Fruit fly (Drosophila melanogaster) whole organism, embryonic: ENCODE data around the gene rut.

Source experiments
- Awh ChIP-seq: fragments of 200-800 bp; sonication (Bioruptor generic); IDR thresholded peaks from 2 replicates; pipeline ENCODE4, ENCODE4 v1.3.6; 2022; ENCODE audit warnings: missing biosample characterization, missing genetic modification characterization
- B-H1 ChIP-seq: fragments of 200-800 bp; sonication (Bioruptor generic); IDR thresholded peaks from 3 replicates; pipeline ENCODE4 v1.3.6; 2022; ENCODE audit warnings: missing biosample characterization, missing genetic modification characterization
- CG10366 ChIP-seq: fragments of 200-800 bp; sonication (Bioruptor generic); IDR thresholded peaks from 2 replicates; pipeline ENCODE4 v1.3.6; 2022; ENCODE audit warnings: missing biosample characterization, missing genetic modification characterization
- CG12071 ChIP-seq: fragments of 200-800 bp; sonication (Bioruptor generic); optimal IDR thresholded peaks from 3 replicates; lab custom pipeline; 2018; ENCODE audit warnings: missing biosample characterization, mild to moderate bottlenecking, missing genetic modification characterization
- CG12155 ChIP-seq: fragments of 200-800 bp; sonication (Bioruptor generic); optimal IDR thresholded peaks from 3 replicates; lab custom pipeline; 2016; ENCODE audit warnings: missing biosample characterization, missing genetic modification characterization
- CG12236 ChIP-seq: fragments of 200-800 bp; sonication (Bioruptor generic); optimal IDR thresholded peaks from 2 replicates; lab custom pipeline; 2016; ENCODE audit warnings: missing biosample characterization, missing genetic modification characterization
- CG13424 ChIP-seq: fragments of 200-800 bp; sonication (Bioruptor generic); optimal IDR thresholded peaks from 2 replicates; lab custom pipeline; 2019; ENCODE audit warnings: missing biosample characterization, mild to moderate bottlenecking, missing genetic modification characterization, moderate library complexity
- CG14014 ChIP-seq: fragments of 200-800 bp; sonication (Bioruptor generic); IDR thresholded peaks from 2 replicates; pipeline ENCODE4 v1.3.6; 2022; ENCODE audit warnings: missing biosample characterization, missing genetic modification characterization
- CG14050 ChIP-seq: fragments of 200-800 bp; sonication (Bioruptor generic); IDR thresholded peaks from 3 replicates; pipeline ENCODE4 v1.3.6; 2022; ENCODE audit warnings: missing biosample characterization, missing genetic modification characterization
- CG16779 ChIP-seq: fragments of 200-800 bp; sonication (Bioruptor generic); IDR thresholded peaks from 2 replicates; pipeline ENCODE4 v1.3.6; 2022; ENCODE audit warnings: missing biosample characterization, missing genetic modification characterization
- CG16813 ChIP-seq: fragments of 200-800 bp; sonication (Bioruptor generic); IDR thresholded peaks from 3 replicates; pipeline ENCODE4 v1.3.6; 2022; ENCODE audit warnings: missing biosample characterization, missing genetic modification characterization; ENCODE audit not compliant: partially characterized antibody
- CG17568 ChIP-seq: fragments of 200-800 bp; sonication (Bioruptor generic); optimal IDR thresholded peaks from 2 replicates; lab custom pipeline; 2018; ENCODE audit warnings: missing biosample characterization, mild to moderate bottlenecking, missing genetic modification characterization, moderate library complexity
- CG18476 ChIP-seq: fragments of 200-800 bp; sonication (Bioruptor generic); optimal IDR thresholded peaks from 2 replicates; lab custom pipeline; 2016; ENCODE audit warnings: missing biosample characterization, mild to moderate bottlenecking, missing genetic modification characterization
- CG2120 ChIP-seq: fragments of 200-800 bp; sonication (Bioruptor generic); optimal IDR thresholded peaks from 3 replicates; lab custom pipeline; 2016; ENCODE audit warnings: missing biosample characterization, missing genetic modification characterization
- CG2712 ChIP-seq: fragments of 200-800 bp; optimal IDR thresholded peaks from 3 replicates; lab custom pipeline; 2019; ENCODE audit warnings: missing biosample characterization, mild to moderate bottlenecking, missing genetic modification characterization, moderate library complexity
- CG2875 ChIP-seq: fragments of 200-800 bp; sonication (Bioruptor generic); optimal IDR thresholded peaks from 2 replicates; lab custom pipeline; 2017; ENCODE audit warnings: missing biosample characterization, mild to moderate bottlenecking, missing genetic modification characterization, missing genetic modification reagents
- CG2889 ChIP-seq: fragments of 200-800 bp; sonication (Bioruptor generic); IDR thresholded peaks from 3 replicates; pipeline ENCODE4 v1.3.6; 2022; ENCODE audit warnings: missing biosample characterization, missing genetic modification characterization
- CG30431 ChIP-seq: fragments of 200-800 bp; sonication (Bioruptor generic); optimal IDR thresholded peaks from 2 replicates; lab custom pipeline; 2017; ENCODE audit warnings: missing biosample characterization, missing genetic modification characterization
- CG31365 ChIP-seq: fragments of 200-800 bp; sonication (Bioruptor generic); optimal IDR thresholded peaks from 2 replicates; lab custom pipeline; 2018; ENCODE audit warnings: missing biosample characterization, mild to moderate bottlenecking, missing genetic modification characterization
- CG4854 ChIP-seq: fragments of 200-800 bp; sonication (Bioruptor generic); optimal IDR thresholded peaks from 2 replicates; lab custom pipeline; 2016; ENCODE audit warnings: missing biosample characterization, missing genetic modification characterization, inconsistent platforms
- CG7372 ChIP-seq: fragments of 200-800 bp; sonication (Bioruptor generic); IDR thresholded peaks from 2 replicates; pipeline ENCODE4 v1.3.6; 2022; ENCODE audit warnings: missing biosample characterization, missing genetic modification characterization
- CG8359 ChIP-seq: fragments of 200-800 bp; sonication (Bioruptor generic); optimal IDR thresholded peaks from 2 replicates; lab custom pipeline; 2017; ENCODE audit warnings: missing biosample characterization, mild to moderate bottlenecking, missing genetic modification characterization, borderline replicate concordance
- CG8388 ChIP-seq: fragments of 200-800 bp; sonication (Bioruptor generic); optimal IDR thresholded peaks from 2 replicates; lab custom pipeline; 2019; ENCODE audit warnings: missing biosample characterization, mild to moderate bottlenecking, missing genetic modification characterization, moderate library complexity
- CG8944 ChIP-seq: fragments of 200-800 bp; sonication (Bioruptor generic); optimal IDR thresholded peaks from 3 replicates; lab custom pipeline; 2016; ENCODE audit warnings: missing biosample characterization, missing genetic modification characterization
- CG9876 ChIP-seq: fragments of 200-800 bp; sonication (Bioruptor generic); optimal IDR thresholded peaks from 2 replicates; lab custom pipeline; 2016; ENCODE audit warnings: missing biosample characterization, missing genetic modification characterization
- Dip3 ChIP-seq: fragments of 200-800 bp; sonication (Bioruptor generic); optimal IDR thresholded peaks from 3 replicates; lab custom pipeline; 2016; ENCODE audit warnings: missing biosample characterization, missing genetic modification characterization
- Doc2 ChIP-seq: fragments of 200-800 bp; sonication (Bioruptor generic); IDR thresholded peaks from 2 replicates; pipeline ENCODE4 v1.3.6; 2022; ENCODE audit warnings: missing biosample characterization, missing genetic modification characterization
- E2f1 ChIP-seq: fragments of 200-800 bp; sonication (Bioruptor generic); IDR thresholded peaks from 2 replicates; pipeline ENCODE4 v1.3.6; 2022; ENCODE audit warnings: missing biosample characterization, missing genetic modification characterization
- HmgD ChIP-seq: fragments of 200-800 bp; sonication (Bioruptor generic); optimal IDR thresholded peaks from 3 replicates; lab custom pipeline; 2016; ENCODE audit warnings: missing biosample characterization, missing genetic modification characterization
- Mes4 ChIP-seq: fragments of 200-800 bp; sonication (Bioruptor generic); optimal IDR thresholded peaks from 2 replicates; lab custom pipeline; 2016; ENCODE audit warnings: missing biosample characterization, missing genetic modification characterization
- NfI ChIP-seq: fragments of 200-800 bp; sonication (Bioruptor generic); optimal IDR thresholded peaks from 3 replicates; lab custom pipeline; 2018; ENCODE audit warnings: missing biosample characterization, mild to moderate bottlenecking, missing genetic modification characterization, moderate library complexity
- Poxn ChIP-seq: fragments of 200-800 bp; sonication (Bioruptor generic); IDR thresholded peaks from 2 replicates; pipeline ENCODE4 v1.3.6; 2022; ENCODE audit warnings: missing biosample characterization, missing genetic modification characterization
- Scr ChIP-seq: fragments of 200-800 bp; sonication (Bioruptor generic); IDR thresholded peaks from 2 replicates; pipeline ENCODE4 v1.3.6; 2022; ENCODE audit warnings: missing biosample characterization, missing genetic modification characterization; ENCODE audit not compliant: partially characterized antibody
- bsh ChIP-seq, 2 experiments: fragments of 200-800 bp; sonication (Bioruptor generic); optimal IDR thresholded peaks; 2 replicates each; lab custom pipeline; 2017 to 2018; ENCODE audit warnings: mild to moderate bottlenecking in 2 of 2, missing biosample characterization in 2 of 2, missing genetic modification characterization in 2 of 2, moderate library complexity in 1 of 2
- dati ChIP-seq: fragments of 200-800 bp; sonication (Bioruptor generic); IDR thresholded peaks from 2 replicates; pipeline ENCODE4 v1.3.6; 2022; ENCODE audit warnings: missing biosample characterization, missing genetic modification characterization
- dpn ChIP-seq, 2 experiments: fragments of 200-800 bp; sonication (Bioruptor generic); optimal IDR thresholded peaks; 3 replicates each; lab custom pipeline; 2016; ENCODE audit warnings: missing biosample characterization in 2 of 2, missing genetic modification characterization in 2 of 2
- ems ChIP-seq: fragments of 200-800 bp; sonication (Bioruptor generic); optimal IDR thresholded peaks from 3 replicates; lab custom pipeline; 2016; ENCODE audit warnings: missing biosample characterization, missing genetic modification characterization
- gt ChIP-seq: fragments of 200-800 bp; sonication (Bioruptor generic); IDR thresholded peaks from 2 replicates; pipeline ENCODE4 v1.3.6; 2022; ENCODE audit warnings: missing biosample characterization, missing genetic modification characterization
- hb ChIP-seq: fragments of 200-800 bp; sonication (Bioruptor generic); IDR thresholded peaks from 3 replicates; pipeline ENCODE4 v1.3.6; 2022; ENCODE audit warnings: missing biosample characterization, missing genetic modification characterization; ENCODE audit not compliant: partially characterized antibody
- inv ChIP-seq: fragments of 200-800 bp; sonication (Bioruptor generic); IDR thresholded peaks from 2 replicates; pipeline ENCODE4 v1.3.6; 2022; ENCODE audit warnings: missing biosample characterization, missing genetic modification characterization; ENCODE audit not compliant: partially characterized antibody
- lbe ChIP-seq: fragments of 200-800 bp; sonication (Bioruptor generic); optimal IDR thresholded peaks from 2 replicates; lab custom pipeline; 2016; ENCODE audit warnings: missing biosample characterization, mild to moderate bottlenecking, missing genetic modification characterization
- maf-S ChIP-seq: fragments of 200-800 bp; sonication (Bioruptor generic); optimal IDR thresholded peaks from 2 replicates; lab custom pipeline; 2016; ENCODE audit warnings: missing biosample characterization, missing genetic modification characterization
- seq ChIP-seq: fragments of 200-800 bp; sonication (Bioruptor generic); IDR thresholded peaks from 2 replicates; pipeline ENCODE4 v1.3.6; 2022; ENCODE audit warnings: missing biosample characterization, missing genetic modification characterization
- sima ChIP-seq: fragments of 200-800 bp; sonication (Bioruptor generic); optimal IDR thresholded peaks from 2 replicates; lab custom pipeline; 2016; ENCODE audit warnings: missing biosample characterization, missing genetic modification characterization
- tap ChIP-seq: fragments of 200-800 bp; optimal IDR thresholded peaks from 3 replicates; lab custom pipeline; 2019; ENCODE audit warnings: missing biosample characterization, mild to moderate bottlenecking, missing genetic modification characterization, moderate library complexity
- tin ChIP-seq: fragments of 200-800 bp; sonication (Bioruptor generic); optimal IDR thresholded peaks from 3 replicates; lab custom pipeline; 2016; ENCODE audit warnings: missing biosample characterization, missing genetic modification characterization
- tll ChIP-seq, 2 experiments: fragments of 200-800 bp in 1 of 2; fragments of >200 bp in 1 of 2; sonication (Bioruptor generic) in 1 of 2; optimal IDR thresholded peaks; 2 replicates each; lab custom pipeline; 2017 to 2019; ENCODE audit warnings: missing biosample characterization in 2 of 2, missing genetic modification characterization in 2 of 2, mild to moderate bottlenecking in 1 of 2, moderate library complexity in 1 of 2
- vnd ChIP-seq: fragments of 200-800 bp; sonication (Bioruptor generic); IDR thresholded peaks from 3 replicates; pipeline ENCODE4 v1.3.6; 2022; ENCODE audit warnings: missing biosample characterization, missing genetic modification characterization; ENCODE audit not compliant: partially characterized antibody
- wdn ChIP-seq: fragments of 200-800 bp; sonication (Bioruptor generic); IDR thresholded peaks from 2 replicates; pipeline ENCODE4 v1.3.6; 2022; ENCODE audit warnings: missing biosample characterization, missing genetic modification characterization
- z ChIP-seq: fragments of 200-800 bp; sonication (Bioruptor generic); IDR thresholded peaks from 3 replicates; pipeline ENCODE4 v1.3.6; 2022; ENCODE audit warnings: missing biosample characterization, missing genetic modification characterization

rut gene

DNA sequence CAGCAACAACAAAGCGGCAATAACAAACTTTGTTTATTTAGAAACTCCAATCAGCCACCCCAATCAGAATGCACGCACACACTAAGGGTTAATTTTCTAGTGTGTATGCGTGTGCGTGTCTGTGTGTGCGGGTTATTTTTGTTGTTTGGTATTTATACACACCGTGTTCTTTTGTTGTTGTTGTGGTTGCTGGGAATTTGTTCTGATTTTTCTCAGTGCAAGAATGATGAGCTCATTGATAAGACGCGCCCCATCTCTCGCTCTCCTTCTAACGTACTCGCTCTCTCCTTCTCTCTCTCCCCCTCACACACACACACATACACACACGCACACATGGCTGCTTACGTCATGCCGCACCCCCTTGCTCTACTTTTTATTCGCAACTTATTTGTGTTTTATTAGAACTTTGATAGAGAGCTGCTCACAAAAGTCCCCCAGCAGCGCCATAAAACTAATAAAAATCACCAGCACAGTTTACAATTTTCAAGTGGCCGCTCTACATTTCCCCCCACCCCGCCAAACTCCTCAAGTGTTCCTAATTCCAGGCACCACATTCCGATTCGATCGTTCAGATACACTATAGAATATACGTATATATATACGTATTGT lies 14.0 kb upstream of the rut start (continued):
- TF ChIP-seq bsh (GFP tag; optimal IDR thresholded peaks at IDR 0.05; lab: Kevin White, UChicago) (peak in 1 of 2 experiments; percentile 12), vnd (GFP tag; lab: Robert Waterston, UW) (0 out of 3 replicates have a peak, but pooled peaks have one; percentile 16), CG17568 (GFP tag; lab: Kevin White, UChicago) (no peak), B-H1 (no peak), CG16779 (GFP tag; lab: Robert Waterston, UW) (0 out of 2 replicates have a peak, but pooled peaks have one; percentile 53), dati (GFP tag; lab: Robert Waterston, UW) (no peak), Dip3 (GFP tag; lab: Kevin White, UChicago) (peak; percentile 28), Doc2 (no peak), CG8944 (peak; percentile 49), CG12155 (GFP tag; lab: Kevin White, UChicago) (peak; percentile 33), CG4854 (GFP tag; lab: Kevin White, UChicago) (no peak), CG12236 (no peak), CG14014 (GFP tag; lab: Robert Waterston, UW) (peak; percentile 47; the same call in 1 of the 2 replicates), Poxn (GFP tag; lab: Robert Waterston, UW) (no peak), CG7372 (GFP tag; lab: Robert Waterston, UW) (peak; percentile 52; the same call in 1 of the 2 replicates), HmgD (peak; percentile 43), Scr (GFP tag; lab: Robert Waterston, UW) (no peak), CG18476 (GFP tag; lab: Kevin White, UChicago) (no peak), Mes4 (GFP tag; lab: Kevin White, UChicago) (no peak), CG13424 (tag; lab: Kevin White, UChicago) (peak; percentile 22)

DNA sequence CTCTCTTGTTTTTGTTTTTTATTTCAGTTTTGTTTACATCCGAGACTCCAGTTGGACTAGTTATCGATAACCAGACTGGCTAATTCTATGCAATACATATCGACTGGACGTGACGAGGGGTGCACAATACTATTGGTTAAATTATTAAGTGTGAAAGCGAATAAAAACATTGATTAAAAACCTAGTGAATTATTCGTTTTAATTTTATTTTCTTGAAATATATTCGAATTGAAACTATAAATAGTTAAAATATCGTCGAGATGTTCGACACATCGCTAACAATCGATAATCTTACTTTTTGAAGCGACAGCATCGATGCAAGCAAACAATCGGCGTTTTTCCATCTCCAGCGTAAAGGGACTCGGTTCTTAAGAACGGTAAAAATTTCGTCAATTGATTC lies 13.2 kb upstream of the rut start, which contains the start of the genes CG32590 and Flo2:
Gene CG32590 (minus strand): TSS at position 60 of the 400 bp plus-strand sequence.
Gene Flo2 (plus strand): TSS at position 330 of the 400 bp plus-strand sequence.
- TF ChIP-seq CG12071 (GFP tag; lab: Kevin White, UChicago) (peak; percentile 6), CG2875 (GFP tag; lab: Kevin White, UChicago) (no peak), maf-S (GFP tag; lab: Kevin White, UChicago) (peak; percentile 72), lbe (GFP tag; lab: Kevin White, UChicago) (peak; percentile 69), seq (GFP tag; lab: Robert Waterston, UW) (peak; percentile 69), sima (GFP tag; lab: Kevin White, UChicago) (no peak), E2f1 (GFP tag; lab: Robert Waterston, UW) (peak; percentile 76), tin (peak; percentile 81), tll (GFP tag; optimal IDR thresholded peaks at IDR 0.05; lab: Kevin White, UChicago) (no peak), CG2712 (tag; lab: Kevin White, UChicago) (peak; percentile 80), CG8359 (no peak), CG8388 (peak; percentile 58), CG9876 (GFP tag; lab: Kevin White, UChicago) (peak; percentile 34), CG2889 (GFP tag; lab: Robert Waterston, UW) (peak; percentile 69; the same call in 2 of the 3 replicates), CG2120 (GFP tag; lab: Kevin White, UChicago) (peak; percentile 90), Awh (GFP tag; lab: Robert Waterston, UW) (peak; percentile 77), CG14050 (GFP tag; lab: Robert Waterston, UW) (0 out of 3 replicates have a peak, but pooled peaks have one; percentile 45), CG16813 (GFP tag; lab: Robert Waterston, UW) (peak; percentile 98), gt (GFP tag; lab: Robert Waterston, UW) (peak; percentile 66), inv (peak; percentile 95), wdn (peak; percentile 76), tap (tag; lab: Kevin White, UChicago) (peak; percentile 53), z (no peak), ems (GFP tag; lab: Kevin White, UChicago) (peak; percentile 72), dpn (GFP tag; optimal IDR thresholded peaks at IDR 0.05; lab: Kevin White, UChicago) (peak; percentile 79 to 81), CG10366 (GFP tag; lab: Robert Waterston, UW) (peak; percentile 69), CG30431 (GFP tag; lab: Kevin White, UChicago) (no peak), hb (peak; percentile 98), NfI (GFP tag; lab: Kevin White, UChicago) (peak; percentile 66), CG31365 (no peak)
